Fruit fly (Drosophila melanogaster): ENCODE data around the gene CG13625.
A peak's percentile ranks its signal among the peaks of the same experiment; 100 is the strongest.

CG13625 gene

dm6 chr3R:24582669-24582995 is 2.3 kb downstream of the CG13625 start, which contains the start of gene REPTOR (continued):
- TF ChIP-seq Sry-δ (GFP tag; optimal IDR thresholded peaks at IDR 0.05) (peak; percentile 12), Camta (GFP tag; optimal IDR thresholded peaks at IDR 0.05) (no peak), CG1792 (GFP tag; optimal IDR thresholded peaks at IDR 0.05) (no peak), CG18011 (GFP tag; optimal IDR thresholded peaks at IDR 0.05) (no peak), CG13894 (tag; optimal IDR thresholded peaks at IDR 0.05) (peak; percentile 68), ap (GFP tag; IDR thresholded peaks at IDR 0.05) (no peak), p53 (GFP tag; optimal IDR thresholded peaks at IDR 0.05) (no peak), Atf6 (GFP tag; IDR thresholded peaks at IDR 0.05) (no peak), tio (GFP tag; optimal IDR thresholded peaks at IDR 0.05) (no peak), eve (GFP tag; optimal IDR thresholded peaks at IDR 0.05) (no peak), zen (tag; optimal IDR thresholded peaks at IDR 0.05) (no peak), Mrtf (GFP tag; IDR thresholded peaks at IDR 0.05) (no peak), ato (GFP tag; IDR thresholded peaks at IDR 0.05; ENCODE audit: partially characterized antibody) (no peak), D (optimal IDR thresholded peaks at IDR 0.05) (no peak), D (GFP tag; optimal IDR thresholded peaks at IDR 0.05) (peak; percentile 5), CG15073 (GFP tag; optimal IDR thresholded peaks at IDR 0.05) (no peak), sc (optimal IDR thresholded peaks at IDR 0.05) (no peak), sc (GFP tag; optimal IDR thresholded peaks at IDR 0.05) (no peak), fd64A (GFP tag; optimal IDR thresholded peaks at IDR 0.05) (no peak), usp (GFP tag; optimal IDR thresholded peaks at IDR 0.05) (no peak), Elba2 (GFP tag; optimal IDR thresholded peaks at IDR 0.05) (no peak), B-H2 (GFP tag; optimal IDR thresholded peaks at IDR 0.05) (peak; percentile 69), grau (tag; optimal IDR thresholded peaks at IDR 0.05) (peak; percentile 17), CG17829 (tag; optimal IDR thresholded peaks at IDR 0.05) (peak; percentile 63), CG18262 (tag; optimal IDR thresholded peaks at IDR 0.05) (peak; percentile 36), CG10366 (GFP tag; IDR thresholded peaks at IDR 0.05) (no peak), CG17612 (GFP tag; IDR thresholded peaks at IDR 0.05) (no peak), trh (GFP tag; optimal IDR thresholded peaks at IDR 0.05) (no peak), CG11695 (GFP tag; IDR thresholded peaks at IDR 0.05) (no peak), CG14710 (tag; optimal IDR thresholded peaks at IDR 0.05) (peak; percentile 45), Blimp-1 (GFP tag; optimal IDR thresholded peaks at IDR 0.05) (no peak), oc (tag; optimal IDR thresholded peaks at IDR 0.05) (no peak), CG3995 (GFP tag; optimal IDR thresholded peaks at IDR 0.05) (peak; percentile 6), CG2712 (tag; optimal IDR thresholded peaks at IDR 0.05) (peak; percentile 27), tap (tag; optimal IDR thresholded peaks at IDR 0.05) (no peak), unpg (GFP tag; optimal IDR thresholded peaks at IDR 0.05) (peak; percentile 28), CG32772 (GFP tag; IDR thresholded peaks at IDR 0.05) (no peak), CG16815 (GFP tag; optimal IDR thresholded peaks at IDR 0.05) (no peak), salm (tag; optimal IDR thresholded peaks at IDR 0.05) (peak; percentile 23), Hr3 (GFP tag; optimal IDR thresholded peaks at IDR 0.05) (no peak), cas (GFP tag; IDR thresholded peaks at IDR 0.05) (no peak), exex (tag; optimal IDR thresholded peaks at IDR 0.05) (peak; percentile 13), CG9932 (GFP tag; IDR thresholded peaks at IDR 0.05) (no peak), Hey (tag; optimal IDR thresholded peaks at IDR 0.05) (no peak), Trl (optimal IDR thresholded peaks at IDR 0.05) (no peak), Trl (GFP tag; optimal IDR thresholded peaks at IDR 0.05) (no peak), lab (GFP tag; optimal IDR thresholded peaks at IDR 0.05) (peak; percentile 66), CG15479 (GFP tag; optimal IDR thresholded peaks at IDR 0.05) (no peak), her (GFP tag; optimal IDR thresholded peaks at IDR 0.05) (peak; percentile 12), Sin3A (optimal IDR thresholded peaks at IDR 0.05) (no peak), CG7963 (GFP tag; IDR thresholded peaks at IDR 0.05; ENCODE audit: partially characterized antibody) (no peak), stwl (tag; optimal IDR thresholded peaks at IDR 0.05) (peak; percentile 93), Usf (GFP tag; optimal IDR thresholded peaks at IDR 0.05) (no peak), CG6791 (GFP tag; IDR thresholded peaks at IDR 0.05; ENCODE audit: partially characterized antibody) (no peak)

Data from whole organism, embryonic.